Worm (Caenorhabditis elegans): Measurements from ENCODE around the gene B0244.15.

DNA sequence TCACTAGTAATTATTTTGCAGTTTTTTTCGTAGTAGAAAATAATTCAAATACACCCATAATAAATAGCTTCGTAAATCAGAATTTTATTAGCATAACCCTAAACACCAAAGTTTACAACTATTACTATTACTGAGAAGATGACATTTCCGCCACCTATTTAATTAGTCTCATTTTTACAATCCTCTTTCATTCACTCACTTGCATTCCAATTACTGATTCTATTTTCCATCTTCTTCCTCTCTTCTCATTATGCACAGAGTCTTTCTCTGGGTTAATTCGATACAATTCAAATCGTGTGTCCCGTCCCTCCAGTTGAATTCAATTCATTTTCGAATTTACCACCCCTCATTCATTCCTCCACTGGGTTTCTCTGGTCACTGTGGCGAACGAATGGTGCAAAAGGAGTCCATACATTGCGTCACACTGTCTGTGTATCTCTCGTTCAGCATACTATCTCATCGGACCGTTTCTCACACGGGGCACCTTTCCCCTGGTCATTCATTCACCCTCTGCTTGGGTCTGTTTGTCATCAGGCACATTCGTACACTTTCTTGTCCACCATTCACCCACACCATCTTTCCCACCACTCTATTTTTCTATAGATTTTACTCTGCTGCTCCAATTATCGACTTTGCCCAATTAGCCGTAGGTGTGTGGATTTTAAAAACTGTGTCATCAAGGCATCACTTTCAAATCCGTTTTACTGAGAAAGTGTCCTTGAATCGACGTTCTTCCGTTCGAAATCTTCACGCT lies 22.7 kb upstream of the B0244.15 start:
- TF ChIP-seq ets-4 (tag; optimal IDR thresholded peaks at IDR 0.05), result no peak
- no peak for TF ChIP-seq ahr-1 (tag; optimal IDR thresholded peaks at IDR 0.05)
- TF ChIP-seq dmd-4 (tag; optimal IDR thresholded peaks at IDR 0.05; ENCODE audit: borderline replicate concordance), result no peak
- TF ChIP-seq elt-2 (tag; optimal IDR thresholded peaks at IDR 0.05), result no peak
- TF ChIP-seq ceh-6 (GFP tag; optimal IDR thresholded peaks at IDR 0.05), result no peak
- TF ChIP-seq rnt-1 (tag; optimal IDR thresholded peaks at IDR 0.05), result no peak
- TF ChIP-seq K02D7.2 (tag; optimal IDR thresholded peaks at IDR 0.05), result no peak

All from whole organism, late embryonic.